Worm (Caenorhabditis elegans) whole organism, L4 larva: ENCODE measurements around the gene F48F5.6.

Source experiments
- F26F4.8 ChIP-seq: fragments of 200-800 bp; sonication (Bioruptor generic); conservative IDR thresholded peaks from 2 replicates; pipeline ENCODE4 v1.3.6; 2022; ENCODE audit warnings: missing genetic modification characterization, missing compliant biosample characterization
- R02D3.7 ChIP-seq: fragments of 150-350 bp; sonication (generic microtip); optimal IDR thresholded peaks from 3 replicates; lab custom pipeline; 2014; ENCODE audit warnings: missing biosample characterization, missing genetic modification characterization
- T20F7.1 ChIP-seq: fragments of 200-800 bp; sonication (Bioruptor generic); optimal IDR thresholded peaks from 2 replicates; lab custom pipeline; 2018; ENCODE audit warnings: mild to moderate bottlenecking, missing genetic modification characterization, missing compliant biosample characterization
- Y105C5A.15 ChIP-seq: fragments of 200-800 bp; sonication (Bioruptor generic); IDR thresholded peaks from 2 replicates; pipeline ENCODE4 v1.3.6; 2022; ENCODE audit warnings: missing genetic modification characterization, missing compliant biosample characterization
- Y75B8A.6 ChIP-seq: fragments of 200-800 bp; sonication (Bioruptor generic); IDR thresholded peaks from 2 replicates; pipeline ENCODE4 v1.3.6; 2022; ENCODE audit warnings: missing genetic modification reagents, missing genetic modification characterization, missing compliant biosample characterization
- ZK546.5 ChIP-seq, 2 experiments: sonication (generic microtip); optimal IDR thresholded peaks; 2 replicates each; lab custom pipeline; 2017; ENCODE audit warnings: missing biosample characterization in 2 of 2, missing genetic modification characterization in 2 of 2
- aly-2 ChIP-seq: sonication (generic microtip); optimal IDR thresholded peaks from 2 replicates; lab custom pipeline; 2018; ENCODE audit warnings: missing biosample characterization, missing genetic modification characterization
- arid-1 ChIP-seq: fragments of 200-800 bp; sonication (Bioruptor generic); conservative IDR thresholded peaks from 2 replicates; pipeline ENCODE4 v1.3.6; 2022; ENCODE audit warnings: missing genetic modification reagents, missing genetic modification characterization, missing compliant biosample characterization
- attf-4 ChIP-seq: sonication (generic microtip); optimal IDR thresholded peaks from 3 replicates; lab custom pipeline; 2017; ENCODE audit warnings: missing biosample characterization, missing genetic modification characterization
- ceh-32 ChIP-seq: sonication (generic microtip); optimal IDR thresholded peaks from 2 replicates; lab custom pipeline; 2016; ENCODE audit warnings: mild to moderate bottlenecking, missing genetic modification characterization, missing compliant biosample characterization; ENCODE audit not compliant: poor library complexity
- ctbp-1 ChIP-seq: fragments of 200-800 bp; sonication (Bioruptor generic); IDR thresholded peaks from 2 replicates; pipeline ENCODE4 v1.3.6; 2022; ENCODE audit warnings: missing genetic modification reagents, missing genetic modification characterization, missing compliant biosample characterization
- daf-16 ChIP-seq, 3 experiments: sonication (generic microtip); optimal IDR thresholded peaks; 2 replicates each; lab custom pipeline; 2016 to 2017; ENCODE audit warnings: missing genetic modification characterization in 3 of 3, missing genetic modification reagents in 3 of 3, mild to moderate bottlenecking in 2 of 3, missing compliant biosample characterization in 2 of 3, missing biosample characterization in 1 of 3, moderate library complexity in 1 of 3
- daf-8 ChIP-seq: fragments of 200-800 bp; sonication (Bioruptor generic); IDR thresholded peaks from 2 replicates; pipeline ENCODE4 v1.3.6; 2022; ENCODE audit warnings: missing genetic modification characterization, missing compliant biosample characterization
- dmd-8 ChIP-seq: fragments of 200-800 bp; sonication (Bioruptor generic); IDR thresholded peaks from 2 replicates; pipeline ENCODE4 v1.3.6; 2022; ENCODE audit warnings: missing genetic modification characterization, missing compliant biosample characterization
- dve-1 ChIP-seq: sonication (generic microtip); optimal IDR thresholded peaks from 2 replicates; lab custom pipeline; 2017; ENCODE audit warnings: antibody characterized with exemption, mild to moderate bottlenecking, missing genetic modification characterization, missing compliant biosample characterization; ENCODE audit not compliant: insufficient read depth
- egl-43 ChIP-seq: fragments of 200-800 bp; sonication (Bioruptor generic); IDR thresholded peaks from 2 replicates; pipeline ENCODE4 v1.3.6; 2022; ENCODE audit warnings: missing genetic modification reagents, missing genetic modification characterization, missing compliant biosample characterization
- gei-8 ChIP-seq: fragments of 200-800 bp; sonication (Bioruptor generic); optimal IDR thresholded peaks from 2 replicates; lab custom pipeline; 2018; ENCODE audit warnings: mild to moderate bottlenecking, missing genetic modification characterization, missing compliant biosample characterization
- hlh-30 ChIP-seq: sonication (generic microtip); optimal IDR thresholded peaks from 2 replicates; lab custom pipeline; 2017; ENCODE audit warnings: antibody characterized with exemption, mild to moderate bottlenecking, missing genetic modification characterization, missing compliant biosample characterization; ENCODE audit not compliant: insufficient read depth
- hmg-1.1 ChIP-seq: fragments of 200-800 bp; sonication (Bioruptor generic); IDR thresholded peaks from 2 replicates; pipeline ENCODE4 v1.3.6; 2022; ENCODE audit warnings: missing genetic modification reagents, missing genetic modification characterization, missing compliant biosample characterization
- lim-7 ChIP-seq: fragments of 200-800 bp; sonication (Bioruptor generic); IDR thresholded peaks from 2 replicates; pipeline ENCODE4 v1.3.6; 2022; ENCODE audit warnings: missing genetic modification characterization, missing compliant biosample characterization
- lin-1 ChIP-seq: fragments of 200-800 bp; sonication (Bioruptor generic); IDR thresholded peaks from 2 replicates; pipeline ENCODE4 v1.3.6; 2022; ENCODE audit warnings: missing genetic modification reagents, missing genetic modification characterization, missing compliant biosample characterization
- lin-13 ChIP-seq: fragments of 150-350 bp; optimal IDR thresholded peaks from 2 replicates; lab custom pipeline; 2014; ENCODE audit warnings: missing biosample characterization, missing genetic modification reagents, missing genetic modification characterization
- lin-15B ChIP-seq: fragments of 150-350 bp; sonication (generic microtip); optimal IDR thresholded peaks from 3 replicates; lab custom pipeline; 2014; ENCODE audit warnings: missing biosample characterization, missing genetic modification characterization
- lin-29 ChIP-seq: fragments of 200-800 bp; sonication (Bioruptor generic); IDR thresholded peaks from 2 replicates; pipeline ENCODE4 v1.3.6; 2022; ENCODE audit warnings: missing genetic modification reagents, missing genetic modification characterization, missing compliant biosample characterization
- lin-38 ChIP-seq: fragments of 200-800 bp; sonication (Bioruptor generic); IDR thresholded peaks from 2 replicates; pipeline ENCODE4 v1.3.6; 2022; ENCODE audit warnings: missing genetic modification reagents, missing genetic modification characterization, missing compliant biosample characterization
- lir-3 ChIP-seq: sonication (generic microtip); optimal IDR thresholded peaks from 2 replicates; lab custom pipeline; 2016; ENCODE audit warnings: mild to moderate bottlenecking, missing genetic modification characterization, missing compliant biosample characterization
- madf-9 ChIP-seq: fragments of 200-800 bp; sonication (Bioruptor generic); conservative IDR thresholded peaks from 2 replicates; pipeline ENCODE4 v1.3.6; 2022; ENCODE audit warnings: missing genetic modification reagents, missing genetic modification characterization, missing compliant biosample characterization
- mes-2 ChIP-seq: sonication (generic microtip); optimal IDR thresholded peaks from 2 replicates; lab custom pipeline; 2016; ENCODE audit warnings: missing genotype, mild to moderate bottlenecking, missing genetic modification characterization, missing compliant biosample characterization; ENCODE audit not compliant: poor library complexity, severe bottlenecking
- mxl-2 ChIP-seq: fragments of 200-800 bp; sonication (Bioruptor generic); conservative IDR thresholded peaks from 2 replicates; pipeline ENCODE4 v1.3.6; 2022; ENCODE audit warnings: missing genetic modification reagents, missing genetic modification characterization, missing compliant biosample characterization
- mxl-3 ChIP-seq: fragments of 200-800 bp; sonication (Bioruptor generic); optimal IDR thresholded peaks from 2 replicates; lab custom pipeline; 2018; ENCODE audit warnings: mild to moderate bottlenecking, missing genetic modification characterization, missing compliant biosample characterization
- nhr-102 ChIP-seq: sonication (generic microtip); optimal IDR thresholded peaks from 2 replicates; lab custom pipeline; 2016; ENCODE audit warnings: mild to moderate bottlenecking, missing genetic modification characterization, moderate library complexity, missing compliant biosample characterization
- nhr-11 ChIP-seq: fragments of 150-350 bp; optimal IDR thresholded peaks from 2 replicates; lab custom pipeline; 2014; ENCODE audit warnings: missing biosample characterization, missing genetic modification characterization
- nhr-237 ChIP-seq: sonication (generic microtip); optimal IDR thresholded peaks from 2 replicates; lab custom pipeline; 2017; ENCODE audit warnings: missing biosample characterization, missing genetic modification characterization
- nhr-28 ChIP-seq: fragments of 150-350 bp; optimal IDR thresholded peaks from 2 replicates; lab custom pipeline; 2014; ENCODE audit warnings: missing biosample characterization, missing genetic modification characterization
- nhr-41 ChIP-seq: fragments of 200-800 bp; sonication (Bioruptor generic); IDR thresholded peaks from 2 replicates; pipeline ENCODE4 v1.3.6; 2022; ENCODE audit warnings: missing genetic modification reagents, missing genetic modification characterization, missing compliant biosample characterization
- nhr-42 ChIP-seq: fragments of 200-800 bp; sonication (Bioruptor generic); IDR thresholded peaks from 2 replicates; pipeline ENCODE4 v1.3.6; 2022; ENCODE audit warnings: missing genetic modification characterization, missing compliant biosample characterization
- nhr-48 ChIP-seq: sonication (generic microtip); optimal IDR thresholded peaks from 2 replicates; lab custom pipeline; 2016; ENCODE audit warnings: mild to moderate bottlenecking, missing genetic modification characterization, missing compliant biosample characterization
- nhr-76 ChIP-seq: fragments of 150-350 bp; optimal IDR thresholded peaks from 2 replicates; lab custom pipeline; 2014; ENCODE audit warnings: missing biosample characterization, missing genetic modification characterization
- pqm-1 ChIP-seq: sonication (generic microtip); optimal IDR thresholded peaks from 2 replicates; lab custom pipeline; 2017; ENCODE audit warnings: missing biosample characterization, missing genetic modification characterization
- rbr-2 ChIP-seq: sonication (generic microtip); optimal IDR thresholded peaks from 2 replicates; lab custom pipeline; 2016; ENCODE audit warnings: missing genotype, missing genetic modification characterization, missing compliant biosample characterization
- snpc-4 ChIP-seq: fragments of 150-350 bp; optimal IDR thresholded peaks from 2 replicates; lab custom pipeline; 2014; ENCODE audit warnings: missing biosample characterization, missing genetic modification characterization
- spr-1 ChIP-seq: sonication (generic microtip); optimal IDR thresholded peaks from 2 replicates; lab custom pipeline; 2016; ENCODE audit warnings: mild to moderate bottlenecking, missing genetic modification characterization, missing compliant biosample characterization
- spr-3 ChIP-seq: fragments of 200-800 bp; sonication (Bioruptor generic); optimal IDR thresholded peaks from 2 replicates; lab custom pipeline; 2018; ENCODE audit warnings: mild to moderate bottlenecking, missing genetic modification characterization, missing compliant biosample characterization
- tag-97 ChIP-seq: fragments of 200-800 bp; sonication (Bioruptor generic); IDR thresholded peaks from 2 replicates; pipeline ENCODE4 v1.3.6; 2022; ENCODE audit warnings: missing genetic modification characterization, missing compliant biosample characterization
- tra-1 ChIP-seq: fragments of 200-800 bp; sonication (Bioruptor generic); IDR thresholded peaks from 2 replicates; pipeline ENCODE4 v1.3.6; 2022; ENCODE audit warnings: missing genetic modification reagents, missing genetic modification characterization, missing compliant biosample characterization
- unc-130 ChIP-seq: sonication (generic microtip); optimal IDR thresholded peaks from 2 replicates; lab custom pipeline; 2016; ENCODE audit warnings: missing genetic modification reagents, missing genetic modification characterization, missing compliant biosample characterization
- unc-39 ChIP-seq: sonication (generic microtip); optimal IDR thresholded peaks from 2 replicates; lab custom pipeline; 2017; ENCODE audit warnings: missing biosample characterization, missing genetic modification characterization
- zag-1 ChIP-seq: fragments of 150-350 bp; optimal IDR thresholded peaks from 2 replicates; lab custom pipeline; 2014; ENCODE audit warnings: missing biosample characterization, missing genetic modification characterization
- zfp-2 ChIP-seq: sonication (generic microtip); optimal IDR thresholded peaks from 2 replicates; lab custom pipeline; 2016; ENCODE audit warnings: mild to moderate bottlenecking, missing genetic modification characterization, missing compliant biosample characterization
- zip-2 ChIP-seq: fragments of 150-350 bp; optimal IDR thresholded peaks from 2 replicates; lab custom pipeline; 2014; ENCODE audit warnings: missing biosample characterization, missing genetic modification characterization
- ztf-11 ChIP-seq: fragments of 150-350 bp; optimal IDR thresholded peaks from 2 replicates; lab custom pipeline; 2014; ENCODE audit warnings: missing biosample characterization, missing genetic modification characterization
- ztf-7 ChIP-seq: fragments of 150-350 bp; optimal IDR thresholded peaks from 2 replicates; lab custom pipeline; 2014; ENCODE audit warnings: missing biosample characterization, missing genetic modification characterization

Gene F48F5.6

DNA sequence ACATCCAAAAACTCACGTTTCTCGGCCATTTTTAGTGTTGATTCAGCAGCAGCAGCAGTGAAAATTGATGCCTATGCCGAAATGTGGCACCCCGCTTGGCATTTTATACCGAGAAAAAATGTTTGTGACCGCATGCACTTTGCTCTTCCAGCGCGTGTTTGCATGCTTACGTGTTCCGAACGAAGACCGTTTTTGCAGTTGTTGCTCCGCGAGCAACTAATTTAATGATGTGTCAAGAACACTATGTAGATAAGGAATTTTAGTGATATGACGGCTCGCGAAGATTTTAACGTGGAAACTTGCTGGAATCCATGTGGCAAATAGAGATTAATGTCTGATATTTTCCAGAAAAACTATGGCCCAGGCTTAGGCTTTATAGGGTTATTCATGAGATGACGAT, 46.0 kb upstream of the F48F5.6 start, which contains the start of gene dct-16 (continued):
- TF ChIP-seq dmd-8 (GFP tag; lab: Robert Waterston, UW) (no peak), nhr-11 (tag; lab: Kevin White, UChicago) (no peak), hlh-30 (peak; percentile 57), lin-13 (GFP tag; lab: Kevin White, UChicago) (peak; percentile 33), F26F4.8 (GFP tag; lab: Robert Waterston, UW) (no peak), spr-1 (no peak), zag-1 (tag; lab: Kevin White, UChicago) (no peak), lim-7 (GFP tag; lab: Robert Waterston, UW) (no peak), ctbp-1 (GFP tag; lab: Robert Waterston, UW) (no peak), lin-29 (GFP tag; lab: Robert Waterston, UW) (no peak), gei-8 (GFP tag; lab: Kevin White, UChicago) (peak; percentile 26), nhr-48 (tag; lab: Kevin White, UChicago) (peak; percentile 85), T20F7.1 (GFP tag; lab: Kevin White, UChicago) (no peak), unc-130 (GFP tag; lab: Kevin White, UChicago) (no peak), mxl-3 (GFP tag; lab: Kevin White, UChicago) (peak; percentile 5), R02D3.7 (tag; lab: Kevin White, UChicago) (no peak), pqm-1 (peak; percentile 56), tra-1 (peak; percentile 76), rbr-2 (tag; lab: Kevin White, UChicago) (no peak), madf-9 (GFP tag; lab: Robert Waterston, UW) (no peak), daf-16 (GFP tag; optimal IDR thresholded peaks at IDR 0.05; lab: Kevin White, UChicago) (peak in 1 of 2 experiments; percentile 21), daf-16 (tag; optimal IDR thresholded peaks at IDR 0.05; lab: Kevin White, UChicago) (peak; percentile 91), spr-3 (GFP tag; lab: Kevin White, UChicago) (no peak), ztf-7 (no peak), tag-97 (no peak), dve-1 (tag; lab: Kevin White, UChicago) (peak; percentile 86), lin-38 (no peak), nhr-28 (tag; lab: Kevin White, UChicago) (peak; percentile 63), ceh-32 (tag; lab: Kevin White, UChicago) (no peak), attf-4 (tag; lab: Kevin White, UChicago) (no peak), hmg-1.1 (no peak), lin-15B (tag; lab: Kevin White, UChicago) (no peak), aly-2 (no peak), nhr-237 (tag; lab: Kevin White, UChicago) (no peak), mes-2 (tag; lab: Kevin White, UChicago) (peak; percentile 27), mxl-2 (no peak), nhr-41 (0 out of 2 replicates have a peak, but pooled peaks have one; percentile 29), ztf-11 (no peak), nhr-76 (tag; lab: Kevin White, UChicago) (no peak), Y105C5A.15 (GFP tag; lab: Robert Waterston, UW) (no peak), nhr-42 (GFP tag; lab: Robert Waterston, UW) (no peak), lir-3 (tag; lab: Kevin White, UChicago) (no peak), egl-43 (GFP tag; lab: Robert Waterston, UW) (no peak), ZK546.5 (tag; optimal IDR thresholded peaks at IDR 0.05; lab: Kevin White, UChicago) (no peak), unc-39 (tag; lab: Kevin White, UChicago) (no peak), daf-8 (GFP tag; lab: Robert Waterston, UW) (no peak), arid-1 (no peak), Y75B8A.6 (GFP tag; lab: Robert Waterston, UW) (no peak), zfp-2 (no peak), zip-2 (tag; lab: Kevin White, UChicago) (no peak), snpc-4 (tag; lab: Kevin White, UChicago) (no peak), nhr-102 (tag; lab: Kevin White, UChicago) (peak; percentile 85), lin-1 (peak; percentile 12; the same call in 1 of the 2 replicates)
